Fruit fly (Drosophila melanogaster) whole organism, embryonic: ENCODE measurements around the gene CG43938.

Experiments
- CG11560 ChIP-seq: fragments of 200-800 bp; sonication (Bioruptor generic); IDR thresholded peaks from 3 replicates; pipeline ENCODE4 v1.3.6; 2022; ENCODE audit warnings: missing biosample characterization, missing genetic modification characterization
- CG12659 ChIP-seq: fragments of 200-800 bp; sonication (Bioruptor generic); optimal IDR thresholded peaks from 3 replicates; lab custom pipeline; 2017; ENCODE audit warnings: mild to moderate bottlenecking, missing biosample characterization, missing genetic modification reagents, missing genetic modification characterization
- CG13624 ChIP-seq: fragments of 200-800 bp; sonication (Bioruptor generic); optimal IDR thresholded peaks from 2 replicates; lab custom pipeline; 2016; ENCODE audit warnings: missing biosample characterization, missing genetic modification characterization
- CG15514 ChIP-seq: fragments of 200-800 bp; sonication (Bioruptor generic); optimal IDR thresholded peaks from 3 replicates; lab custom pipeline; 2017; ENCODE audit warnings: missing biosample characterization, missing genetic modification characterization, mild to moderate bottlenecking, moderate library complexity, missing genetic modification reagents
- CG16813 ChIP-seq: fragments of 200-800 bp; sonication (Bioruptor generic); IDR thresholded peaks from 3 replicates; pipeline ENCODE4 v1.3.6; 2022; ENCODE audit warnings: missing biosample characterization, missing genetic modification characterization; ENCODE audit not compliant: partially characterized antibody
- CG18262 ChIP-seq: fragments of 200-800 bp; optimal IDR thresholded peaks from 3 replicates; lab custom pipeline; 2019; ENCODE audit warnings: missing biosample characterization, mild to moderate bottlenecking, missing genetic modification characterization, moderate library complexity
- CG2129 ChIP-seq: fragments of 200-800 bp; sonication (Bioruptor generic); IDR thresholded peaks from 2 replicates; pipeline ENCODE4 v1.3.6; 2022; ENCODE audit warnings: missing biosample characterization, missing genetic modification characterization; ENCODE audit not compliant: partially characterized antibody
- CG33213 ChIP-seq: fragments of 200-800 bp; sonication (Bioruptor generic); optimal IDR thresholded peaks from 3 replicates; lab custom pipeline; 2016; ENCODE audit warnings: missing biosample characterization, missing genetic modification characterization
- CG34224 ChIP-seq: fragments of 200-800 bp; sonication (Bioruptor generic); IDR thresholded peaks from 3 replicates; pipeline ENCODE4 v1.3.6; 2022; ENCODE audit warnings: missing biosample characterization, missing genetic modification characterization; ENCODE audit not compliant: partially characterized antibody
- CG9797 ChIP-seq: fragments of 200-800 bp; sonication (Bioruptor generic); optimal IDR thresholded peaks from 3 replicates; lab custom pipeline; 2018; ENCODE audit warnings: missing biosample characterization, mild to moderate bottlenecking, missing genetic modification characterization
- CrebB ChIP-seq: fragments of 200-800 bp; sonication (Bioruptor generic); optimal IDR thresholded peaks from 3 replicates; lab custom pipeline; 2018; ENCODE audit warnings: missing biosample characterization, mild to moderate bottlenecking, missing genetic modification characterization
- Doc3 ChIP-seq: fragments of 200-800 bp; sonication (Bioruptor generic); IDR thresholded peaks from 3 replicates; pipeline ENCODE4 v1.3.6; 2022; ENCODE audit warnings: missing biosample characterization, missing genetic modification characterization; ENCODE audit not compliant: partially characterized antibody
- Dref ChIP-seq: fragments of 200-800 bp; sonication (Bioruptor generic); IDR thresholded peaks from 2 replicates; pipeline ENCODE4 v1.3.6; 2022; ENCODE audit warnings: missing biosample characterization, missing genetic modification characterization
- E2f2 ChIP-seq: fragments of 200-800 bp; sonication (Bioruptor generic); IDR thresholded peaks from 2 replicates; pipeline ENCODE4 v1.3.6; 2022; ENCODE audit warnings: missing biosample characterization, missing genetic modification characterization
- Hr51 ChIP-seq, 2 experiments: fragments of 200-800 bp; sonication (Bioruptor generic); optimal IDR thresholded peaks; 2 replicates in 1 of 2; 3 replicates in 1 of 2; lab custom pipeline; 2016 to 2018; ENCODE audit warnings: missing biosample characterization in 2 of 2, missing genetic modification characterization in 2 of 2, mild to moderate bottlenecking in 1 of 2, moderate library complexity in 1 of 2
- MESR4 ChIP-seq: fragments of 200-800 bp; sonication (Bioruptor generic); optimal IDR thresholded peaks from 2 replicates; lab custom pipeline; 2018; ENCODE audit warnings: missing biosample characterization, mild to moderate bottlenecking, missing genetic modification characterization, moderate library complexity
- Max ChIP-seq: fragments of 200-800 bp; sonication (Bioruptor generic); optimal IDR thresholded peaks from 2 replicates; lab custom pipeline; 2016; ENCODE audit warnings: missing biosample characterization, mild to moderate bottlenecking, missing genetic modification characterization
- Pdp1 ChIP-seq, 2 experiments: fragments of 200-800 bp; sonication (Bioruptor generic); optimal IDR thresholded peaks; 3 replicates each; lab custom pipeline; 2016; ENCODE audit warnings: missing biosample characterization in 2 of 2, missing genetic modification characterization in 2 of 2, mild to moderate bottlenecking in 1 of 2, moderate library complexity in 1 of 2
- Rfx ChIP-seq: fragments of 200-800 bp; sonication (Bioruptor generic); IDR thresholded peaks from 2 replicates; pipeline ENCODE4 v1.3.6; 2022; ENCODE audit warnings: missing biosample characterization, missing genetic modification characterization
- Scr ChIP-seq: fragments of 200-800 bp; sonication (Bioruptor generic); IDR thresholded peaks from 2 replicates; pipeline ENCODE4 v1.3.6; 2022; ENCODE audit warnings: missing biosample characterization, missing genetic modification characterization; ENCODE audit not compliant: partially characterized antibody
- Sry-β ChIP-seq: fragments of 200-800 bp; sonication (Bioruptor generic); optimal IDR thresholded peaks from 2 replicates; lab custom pipeline; 2018; ENCODE audit warnings: missing biosample characterization, mild to moderate bottlenecking, missing genetic modification characterization, moderate library complexity
- Sry-δ ChIP-seq: fragments of 200-800 bp; sonication (Bioruptor generic); optimal IDR thresholded peaks from 2 replicates; lab custom pipeline; 2016; ENCODE audit warnings: missing biosample characterization, missing genetic modification characterization
- amos ChIP-seq: fragments of 200-800 bp; sonication (Bioruptor generic); IDR thresholded peaks from 2 replicates; pipeline ENCODE4 v1.3.6; 2022; ENCODE audit warnings: missing biosample characterization, missing genetic modification characterization; ENCODE audit not compliant: partially characterized antibody
- ato ChIP-seq: fragments of 200-800 bp; sonication (Bioruptor generic); IDR thresholded peaks from 2 replicates; pipeline ENCODE4 v1.3.6; 2022; ENCODE audit warnings: missing biosample characterization, missing genetic modification characterization; ENCODE audit not compliant: partially characterized antibody
- az2 ChIP-seq: fragments of 200-800 bp; sonication (Bioruptor generic); optimal IDR thresholded peaks from 3 replicates; lab custom pipeline; 2016; ENCODE audit warnings: missing biosample characterization, missing genetic modification characterization
- bbx ChIP-seq: fragments of 200-800 bp; sonication (Bioruptor generic); IDR thresholded peaks from 2 replicates; pipeline ENCODE4 v1.3.6; 2022; ENCODE audit warnings: missing biosample characterization, missing genetic modification characterization; ENCODE audit not compliant: partially characterized antibody
- cg ChIP-seq: fragments of 200-800 bp; sonication (Bioruptor generic); optimal IDR thresholded peaks from 3 replicates; lab custom pipeline; 2019; ENCODE audit warnings: missing biosample characterization, mild to moderate bottlenecking, missing genetic modification characterization, moderate library complexity
- dpn ChIP-seq, 2 experiments: fragments of 200-800 bp; sonication (Bioruptor generic); optimal IDR thresholded peaks; 3 replicates each; lab custom pipeline; 2016; ENCODE audit warnings: missing biosample characterization in 2 of 2, missing genetic modification characterization in 2 of 2
- ems ChIP-seq: fragments of 200-800 bp; sonication (Bioruptor generic); optimal IDR thresholded peaks from 3 replicates; lab custom pipeline; 2016; ENCODE audit warnings: missing biosample characterization, missing genetic modification characterization
- ftz-f1 ChIP-seq: fragments of 200-800 bp; sonication (Bioruptor generic); optimal IDR thresholded peaks from 2 replicates; lab custom pipeline; 2016; ENCODE audit warnings: missing biosample characterization, missing genetic modification characterization
- gem ChIP-seq: fragments of 200-800 bp; sonication (Bioruptor generic); optimal IDR thresholded peaks from 2 replicates; lab custom pipeline; 2019; ENCODE audit warnings: missing biosample characterization, mild to moderate bottlenecking, missing genetic modification characterization, moderate library complexity
- inv ChIP-seq: fragments of 200-800 bp; sonication (Bioruptor generic); IDR thresholded peaks from 2 replicates; pipeline ENCODE4 v1.3.6; 2022; ENCODE audit warnings: missing biosample characterization, missing genetic modification characterization; ENCODE audit not compliant: partially characterized antibody
- kni ChIP-seq: fragments of 200-800 bp; sonication (Bioruptor generic); optimal IDR thresholded peaks from 3 replicates; lab custom pipeline; 2017; ENCODE audit warnings: mild to moderate bottlenecking, missing biosample characterization, missing genetic modification reagents, missing genetic modification characterization
- mirr ChIP-seq: fragments of 200-800 bp; sonication (Bioruptor generic); optimal IDR thresholded peaks from 3 replicates; lab custom pipeline; 2018; ENCODE audit warnings: missing biosample characterization, mild to moderate bottlenecking, missing genetic modification characterization
- nerfin-2 ChIP-seq: fragments of 200-800 bp; sonication (Bioruptor generic); IDR thresholded peaks from 2 replicates; pipeline ENCODE4 v1.3.6; 2022; ENCODE audit warnings: missing biosample characterization, missing genetic modification characterization; ENCODE audit not compliant: partially characterized antibody
- onecut ChIP-seq: fragments of 200-800 bp; sonication (Bioruptor generic); IDR thresholded peaks from 2 replicates; pipeline ENCODE4 v1.3.6; 2022; ENCODE audit warnings: missing biosample characterization, missing genetic modification characterization
- phol ChIP-seq: fragments of 200-800 bp; sonication (Bioruptor generic); optimal IDR thresholded peaks from 3 replicates; lab custom pipeline; 2018; ENCODE audit warnings: missing biosample characterization, mild to moderate bottlenecking, missing genetic modification characterization, moderate library complexity
- seq ChIP-seq: fragments of 200-800 bp; sonication (Bioruptor generic); IDR thresholded peaks from 2 replicates; pipeline ENCODE4 v1.3.6; 2022; ENCODE audit warnings: missing biosample characterization, missing genetic modification characterization
- slbo ChIP-seq: fragments of 200-800 bp; sonication (Bioruptor generic); IDR thresholded peaks from 2 replicates; pipeline ENCODE4 v1.3.6; 2022; ENCODE audit warnings: missing biosample characterization, missing genetic modification characterization
- ssp ChIP-seq: fragments of 200-800 bp; sonication (Bioruptor generic); IDR thresholded peaks from 2 replicates; pipeline ENCODE4 v1.3.6; 2022; ENCODE audit warnings: missing biosample characterization, missing genetic modification characterization
- tna ChIP-seq: fragments of 200-800 bp; sonication (Bioruptor generic); IDR thresholded peaks from 2 replicates; pipeline ENCODE4 v1.3.6; 2022; ENCODE audit warnings: missing biosample characterization, missing genetic modification characterization; ENCODE audit not compliant: partially characterized antibody
- tx ChIP-seq: fragments of 200-800 bp; sonication (Bioruptor generic); optimal IDR thresholded peaks from 2 replicates; lab custom pipeline; 2016; ENCODE audit warnings: missing biosample characterization, missing genetic modification characterization
- unc-4 ChIP-seq: fragments of 200-800 bp; sonication (Bioruptor generic); IDR thresholded peaks from 2 replicates; pipeline ENCODE4 v1.3.6; 2022; ENCODE audit warnings: missing biosample characterization, missing genetic modification characterization; ENCODE audit not compliant: partially characterized antibody
- vnd ChIP-seq: fragments of 200-800 bp; sonication (Bioruptor generic); IDR thresholded peaks from 3 replicates; pipeline ENCODE4 v1.3.6; 2022; ENCODE audit warnings: missing biosample characterization, missing genetic modification characterization; ENCODE audit not compliant: partially characterized antibody
- vvl ChIP-seq: fragments of 200-800 bp; sonication (Bioruptor generic); IDR thresholded peaks from 2 replicates; pipeline ENCODE4 v1.3.6; 2022; ENCODE audit warnings: missing biosample characterization, missing genetic modification characterization
- wdn ChIP-seq: fragments of 200-800 bp; sonication (Bioruptor generic); IDR thresholded peaks from 2 replicates; pipeline ENCODE4 v1.3.6; 2022; ENCODE audit warnings: missing biosample characterization, missing genetic modification characterization
- zen ChIP-seq: fragments of 200-800 bp; sonication (Bioruptor generic); optimal IDR thresholded peaks from 3 replicates; lab custom pipeline; 2018; ENCODE audit warnings: missing biosample characterization, mild to moderate bottlenecking, missing genetic modification characterization, moderate library complexity
- zf30C ChIP-seq: fragments of 200-800 bp; sonication (Bioruptor generic); optimal IDR thresholded peaks from 3 replicates; lab custom pipeline; 2018; ENCODE audit warnings: missing biosample characterization, mild to moderate bottlenecking, missing genetic modification characterization

Gene CG43938

DNA sequence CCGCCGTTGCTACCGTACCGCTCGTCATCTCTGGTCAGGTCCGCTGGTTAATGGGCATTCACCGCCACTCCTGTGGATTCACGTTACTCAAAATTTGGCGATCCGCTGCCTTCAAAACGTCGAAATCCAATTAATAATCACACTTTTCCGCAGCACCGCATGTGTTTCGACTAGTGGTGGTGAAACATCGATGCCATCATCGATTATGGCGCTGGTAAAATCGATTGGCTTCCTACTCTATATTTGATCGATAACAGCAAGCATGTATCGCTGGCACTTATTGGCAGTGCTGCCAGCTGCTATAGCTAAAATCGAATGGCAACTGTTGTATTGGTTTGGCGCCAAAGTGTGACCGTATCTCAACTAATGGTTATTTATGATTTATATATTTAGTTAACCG is 14.4 kb downstream of the CG43938 start (continued):
- TF ChIP-seq CG11560 (tag; lab: Robert Waterston, UW) (peak; percentile 81; the same call in 2 of the 3 replicates), CrebB (tag; lab: Kevin White, UChicago) (peak; percentile 45), zf30C (GFP tag; lab: Kevin White, UChicago) (no peak), bbx (peak; percentile 98), gem (tag; lab: Kevin White, UChicago) (no peak), onecut (GFP tag; lab: Robert Waterston, UW) (peak; percentile 61), mirr (GFP tag; lab: Kevin White, UChicago) (peak; percentile 11), ssp (GFP tag; lab: Robert Waterston, UW) (no peak), kni (GFP tag; lab: Kevin White, UChicago) (no peak), CG12659 (peak; percentile 73), Rfx (peak; percentile 58), nerfin-2 (GFP tag; lab: Robert Waterston, UW) (peak; percentile 95), tx (GFP tag; lab: Kevin White, UChicago) (peak; percentile 12), Scr (GFP tag; lab: Robert Waterston, UW) (peak; percentile 83), ems (GFP tag; lab: Kevin White, UChicago) (peak; percentile 54), CG15514 (GFP tag; lab: Kevin White, UChicago) (peak; percentile 75), tna (GFP tag; lab: Robert Waterston, UW) (peak; percentile 96), Sry-δ (GFP tag; lab: Kevin White, UChicago) (peak; percentile 97), Sry-β (GFP tag; lab: Kevin White, UChicago) (peak; percentile 84), CG9797 (GFP tag; lab: Kevin White, UChicago) (peak; percentile 83), dpn (GFP tag; optimal IDR thresholded peaks at IDR 0.05; lab: Kevin White, UChicago) (peak; percentile 34 to 46), phol (tag; lab: Kevin White, UChicago) (peak; percentile 56), CG34224 (GFP tag; lab: Robert Waterston, UW) (peak; percentile 90), Pdp1 (GFP tag; optimal IDR thresholded peaks at IDR 0.05; lab: Kevin White, UChicago) (peak in 1 of 2 experiments; percentile 79), CG16813 (GFP tag; lab: Robert Waterston, UW) (peak; percentile 91), az2 (no peak), seq (GFP tag; lab: Robert Waterston, UW) (no peak), Hr51 (GFP tag; optimal IDR thresholded peaks at IDR 0.05; lab: Kevin White, UChicago) (peak in 1 of 2 experiments; percentile 20), wdn (GFP tag; lab: Robert Waterston, UW) (no peak), zen (tag; lab: Kevin White, UChicago) (peak; percentile 69), Max (peak; percentile 70), MESR4 (peak; percentile 96), cg (GFP tag; lab: Kevin White, UChicago) (no peak), inv (GFP tag; lab: Robert Waterston, UW) (peak; percentile 79), CG2129 (GFP tag; lab: Robert Waterston, UW) (peak; percentile 46; the same call in 1 of the 2 replicates), CG18262 (tag; lab: Kevin White, UChicago) (no peak), CG33213 (GFP tag; lab: Kevin White, UChicago) (peak; percentile 61), amos (GFP tag; lab: Robert Waterston, UW) (peak; percentile 92), CG13624 (peak; percentile 51), vvl (peak; percentile 48), ftz-f1 (GFP tag; lab: Kevin White, UChicago) (peak; percentile 97), E2f2 (GFP tag; lab: Robert Waterston, UW) (peak; percentile 98), unc-4 (GFP tag; lab: Robert Waterston, UW) (peak; percentile 87), slbo (GFP tag; lab: Robert Waterston, UW) (0 out of 2 replicates have a peak, but pooled peaks have one; percentile 26), vnd (GFP tag; lab: Robert Waterston, UW) (peak; percentile 87), ato (GFP tag; lab: Robert Waterston, UW) (peak; percentile 97), Doc3 (GFP tag; lab: Robert Waterston, UW) (peak; percentile 80), Dref (peak; percentile 100)
